Fruit fly (Drosophila melanogaster): ENCODE results near the gene PNKP.

DNA sequence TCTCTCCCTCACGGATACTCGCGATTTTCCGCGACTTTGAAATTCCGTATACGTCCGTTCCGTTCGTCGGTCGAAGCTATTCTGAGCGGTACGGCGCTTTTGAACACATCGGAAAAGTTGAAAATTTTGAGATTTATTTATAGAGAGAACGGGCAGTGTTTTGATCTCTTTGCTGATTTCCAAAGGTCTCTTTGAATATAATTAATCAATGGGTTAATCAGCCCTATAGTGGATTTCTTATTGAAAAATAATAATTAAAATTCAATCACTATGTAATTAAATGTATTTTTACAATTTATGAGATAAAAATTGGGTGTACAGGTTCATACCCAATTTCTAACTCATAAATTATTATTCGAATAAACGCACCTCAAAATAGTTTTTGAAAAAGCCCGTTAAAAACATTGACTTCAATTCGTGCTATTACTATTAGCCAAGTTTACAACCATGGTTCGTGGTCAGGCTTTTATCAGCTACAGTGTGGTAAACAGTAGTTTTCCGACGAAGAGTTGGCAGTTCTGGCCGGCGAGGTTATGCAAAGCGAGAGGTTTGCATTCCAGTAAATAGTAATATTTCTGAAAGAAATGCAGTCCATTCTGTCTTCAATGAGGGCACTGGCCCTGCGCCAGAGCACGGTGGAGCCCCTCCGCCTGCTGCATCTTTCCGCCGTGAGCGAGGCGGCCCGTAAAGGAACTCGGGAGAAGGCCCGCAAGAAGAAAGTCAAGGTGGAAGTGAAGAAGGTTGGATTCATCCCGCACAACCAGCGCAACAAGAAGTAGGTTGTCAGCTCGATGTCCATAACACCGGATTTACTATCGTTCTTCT, 42.2 kb downstream of the PNKP start, which contains the start of the genes CG9626 and mRpL1:
- TF ChIP-seq CG8478 (optimal IDR thresholded peaks at IDR 0.05) = no peak
- no peak for TF ChIP-seq psq (optimal IDR thresholded peaks at IDR 0.05)
- no peak for TF ChIP-seq usp (GFP tag; optimal IDR thresholded peaks at IDR 0.05)
- TF ChIP-seq pan (optimal IDR thresholded peaks at IDR 0.05) = no peak
- no peak for TF ChIP-seq EcR (GFP tag; optimal IDR thresholded peaks at IDR 0.05)

Data from whole organism.